Fruit fly (Drosophila melanogaster): Measurements from ENCODE around the gene Dph2.

The Dph2 gene

DNA sequence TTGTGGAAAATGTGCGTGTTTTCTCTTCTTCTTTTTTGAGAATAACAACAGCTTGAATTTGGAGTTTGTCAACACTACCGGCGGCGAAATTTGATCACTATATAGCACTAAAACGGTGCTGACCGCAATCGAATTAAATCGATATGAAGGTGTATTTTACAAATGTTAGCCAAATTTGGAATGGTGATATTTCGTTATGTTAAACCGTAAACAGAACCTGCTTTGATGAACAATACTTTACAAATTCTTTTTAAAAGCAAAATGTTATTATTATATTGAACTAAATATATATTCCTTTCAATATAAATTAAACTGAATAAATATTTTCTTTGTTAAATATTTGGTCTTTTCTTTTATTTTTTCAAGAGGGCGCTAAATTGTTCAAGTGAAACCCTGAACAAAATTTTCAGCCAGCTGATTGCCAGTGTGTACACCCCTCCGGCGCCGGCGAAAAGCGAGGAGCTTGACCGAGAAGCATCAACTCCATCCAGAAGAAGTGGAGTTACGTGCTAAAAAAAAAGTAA lies 7.7 kb downstream of the Dph2 start, which contains the start of the genes Rrp6, CG33331 and CG33332 (continued):
- peak; percentile 83 for TF ChIP-seq CG12391 (tag; optimal IDR thresholded peaks at IDR 0.05)
- TF ChIP-seq CG10979 (tag; optimal IDR thresholded peaks at IDR 0.05) = peak; percentile 47
- TF ChIP-seq jigr1 (GFP tag; IDR thresholded peaks at IDR 0.05) = no peak
- no peak for TF ChIP-seq eve (GFP tag; optimal IDR thresholded peaks at IDR 0.05)
- peak; percentile 54 for TF ChIP-seq CG17186 (GFP tag; optimal IDR thresholded peaks at IDR 0.05)
- no peak for TF ChIP-seq Elba2 (GFP tag; optimal IDR thresholded peaks at IDR 0.05)
- TF ChIP-seq sr (GFP tag; IDR thresholded peaks at IDR 0.05) = no peak
- TF ChIP-seq CG8478 (optimal IDR thresholded peaks at IDR 0.05) = no peak
- peak; percentile 73 for TF ChIP-seq CG18262 (tag; optimal IDR thresholded peaks at IDR 0.05)
- TF ChIP-seq CG2889 (GFP tag; IDR thresholded peaks at IDR 0.05) = no peak
- no peak for TF ChIP-seq en (GFP tag; optimal IDR thresholded peaks at IDR 0.05)
- peak; percentile 70; the same call in 2 of the 3 replicates for TF ChIP-seq Opbp (GFP tag; IDR thresholded peaks at IDR 0.05; ENCODE audit: partially characterized antibody)
- no peak; the same call in 1 of the 2 replicates for TF ChIP-seq ssp (GFP tag; IDR thresholded peaks at IDR 0.05)
- TF ChIP-seq Blimp-1 (GFP tag; optimal IDR thresholded peaks at IDR 0.05) = no peak
- TF ChIP-seq CG17802 (tag; optimal IDR thresholded peaks at IDR 0.05) = no peak
- peak; percentile 56 for TF ChIP-seq CG10366 (GFP tag; IDR thresholded peaks at IDR 0.05)
- no peak for TF ChIP-seq ab (GFP tag; optimal IDR thresholded peaks at IDR 0.05)
- TF ChIP-seq CHES-1-like (GFP tag; optimal IDR thresholded peaks at IDR 0.05) = peak; percentile 67
- no peak for TF ChIP-seq dan (GFP tag; IDR thresholded peaks at IDR 0.05)
- no peak for TF ChIP-seq ro (GFP tag; IDR thresholded peaks at IDR 0.05)
- no peak for TF ChIP-seq odd (GFP tag; optimal IDR thresholded peaks at IDR 0.05)
- TF ChIP-seq Fer3 (tag; optimal IDR thresholded peaks at IDR 0.05) = peak; percentile 69
- TF ChIP-seq vfl (GFP tag; optimal IDR thresholded peaks at IDR 0.05) = peak; percentile 61
- TF ChIP-seq CG6813 (GFP tag; optimal IDR thresholded peaks at IDR 0.05) = no peak
- no peak for TF ChIP-seq hkb (optimal IDR thresholded peaks at IDR 0.05)
- TF ChIP-seq hkb (GFP tag; IDR thresholded peaks at IDR 0.05) = 0 out of 2 replicates have a peak, but pooled peaks have one; percentile 35
- peak; percentile 10 for TF ChIP-seq CG12219 (GFP tag; optimal IDR thresholded peaks at IDR 0.05)
- TF ChIP-seq dati (GFP tag; IDR thresholded peaks at IDR 0.05) = no peak
- peak; percentile 36 for TF ChIP-seq CG3065 (GFP tag; optimal IDR thresholded peaks at IDR 0.05)
- peak; percentile 78 for TF ChIP-seq Dek (tag; optimal IDR thresholded peaks at IDR 0.05)
- peak; percentile 20 for TF ChIP-seq CG6765 (GFP tag; optimal IDR thresholded peaks at IDR 0.05)
- peak; percentile 74 for TF ChIP-seq CG15514 (GFP tag; optimal IDR thresholded peaks at IDR 0.05)
- TF ChIP-seq CG10274 (GFP tag; optimal IDR thresholded peaks at IDR 0.05) = no peak
- TF ChIP-seq Atf6 (GFP tag; IDR thresholded peaks at IDR 0.05) = peak; percentile 76
- TF ChIP-seq Meics (GFP tag; optimal IDR thresholded peaks at IDR 0.05) = peak; percentile 74
- TF ChIP-seq phol (tag; optimal IDR thresholded peaks at IDR 0.05) = peak; percentile 80
- peak; percentile 5; the same call in 1 of the 3 replicates for TF ChIP-seq H15 (GFP tag; IDR thresholded peaks at IDR 0.05)
- no peak for TF ChIP-seq Stat92E (GFP tag; optimal IDR thresholded peaks at IDR 0.05)
- peak; percentile 88 for TF ChIP-seq B-H2 (GFP tag; optimal IDR thresholded peaks at IDR 0.05)
- TF ChIP-seq exex (tag; optimal IDR thresholded peaks at IDR 0.05) = no peak
- TF ChIP-seq CG6175 (GFP tag; IDR thresholded peaks at IDR 0.05) = no peak
- TF ChIP-seq kah (GFP tag; optimal IDR thresholded peaks at IDR 0.05) = no peak
- no peak for TF ChIP-seq Hr39 (optimal IDR thresholded peaks at IDR 0.05)
- peak; percentile 39 for TF ChIP-seq CG10431 (GFP tag; optimal IDR thresholded peaks at IDR 0.05)
- peak; percentile 100 for TF ChIP-seq stwl (tag; optimal IDR thresholded peaks at IDR 0.05)

All from whole organism, embryonic.